Worm (Caenorhabditis elegans): ENCODE data around the gene unc-98.

unc-98 gene

DNA sequence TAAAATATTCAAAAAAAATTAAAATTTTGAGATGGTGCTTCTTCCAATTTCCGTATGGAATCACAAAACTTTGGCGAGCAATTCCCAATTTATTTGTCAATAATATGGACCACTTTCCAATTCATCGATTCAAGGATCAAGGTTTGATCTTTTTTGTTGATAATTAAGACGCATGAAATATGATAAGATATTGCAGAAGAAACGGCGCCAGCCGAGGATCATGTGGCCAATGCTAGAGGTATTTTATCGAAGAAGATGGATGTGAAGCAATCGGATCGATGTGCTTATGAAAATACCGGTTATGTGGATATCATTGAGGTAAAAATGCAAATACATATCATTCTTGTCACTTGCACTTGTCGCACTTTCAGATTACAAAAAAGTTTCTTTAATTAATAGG is 23.0 kb downstream of the unc-98 start:
- TF ChIP-seq mxl-3 (GFP tag; optimal IDR thresholded peaks at IDR 0.05) (peak; percentile 3), madf-9 (GFP tag; conservative IDR thresholded peaks at IDR 0.05) (no peak)

DNA sequence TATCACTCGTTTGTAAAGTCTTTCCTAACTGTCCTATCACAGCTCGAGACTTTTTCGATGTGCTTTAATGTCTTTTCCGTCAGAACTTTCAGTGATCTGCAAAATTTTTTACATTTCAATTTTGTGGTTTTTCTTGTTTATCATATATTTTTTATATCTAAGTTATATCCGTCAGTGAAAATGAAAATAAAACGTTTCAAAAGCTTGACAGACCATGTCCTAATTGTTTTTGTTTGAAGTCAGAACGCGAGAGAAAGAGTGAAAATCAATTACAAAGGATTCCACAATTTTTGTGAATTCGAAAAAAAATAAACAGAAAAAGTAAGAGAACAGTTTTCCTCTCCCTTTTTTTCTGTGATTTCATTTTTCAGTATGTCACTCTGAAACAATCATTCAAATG is 25.3 kb downstream of the unc-98 start, which contains the start of gene F46C8.1:
Gene F46C8.1 (plus strand): TSS at position 301 of the 400 bp plus-strand sequence.
- no peak for TF ChIP-seq egl-43 (GFP tag; IDR thresholded peaks at IDR 0.05)
- TF ChIP-seq hlh-11 (tag; optimal IDR thresholded peaks at IDR 0.05): no peak

DNA sequence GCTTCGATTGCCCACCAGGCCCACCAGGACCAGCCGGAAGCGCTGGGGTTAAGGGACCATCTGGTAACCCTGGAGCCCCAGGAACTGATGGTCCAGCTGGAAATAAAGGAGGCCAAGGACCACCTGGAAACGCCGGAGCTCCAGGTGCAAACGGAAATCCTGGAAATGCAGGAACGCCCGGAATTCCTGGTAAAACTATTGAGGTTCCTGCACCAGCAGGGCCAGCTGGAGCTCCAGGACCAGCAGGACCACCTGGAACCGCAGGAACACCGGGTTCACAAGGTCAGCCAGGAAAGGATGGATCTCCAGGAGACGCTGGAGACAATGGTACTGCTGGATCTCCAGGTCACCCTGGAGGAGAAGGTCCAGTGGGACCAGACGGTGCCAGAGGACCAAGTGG is 25.7 kb downstream of the unc-98 start:
- TF ChIP-seq snpc-1.2 (GFP tag; IDR thresholded peaks at IDR 0.05) (no peak), madf-5 (GFP tag; IDR thresholded peaks at IDR 0.05) (0 out of 4 replicates have a peak, but pooled peaks of 1 of the 2 experiments have one; percentile 22), ceh-32 (tag; optimal IDR thresholded peaks at IDR 0.05; ENCODE audit: poor library complexity) (no peak), set-16 (GFP tag; IDR thresholded peaks at IDR 0.05) (peak; percentile 89)

DNA sequence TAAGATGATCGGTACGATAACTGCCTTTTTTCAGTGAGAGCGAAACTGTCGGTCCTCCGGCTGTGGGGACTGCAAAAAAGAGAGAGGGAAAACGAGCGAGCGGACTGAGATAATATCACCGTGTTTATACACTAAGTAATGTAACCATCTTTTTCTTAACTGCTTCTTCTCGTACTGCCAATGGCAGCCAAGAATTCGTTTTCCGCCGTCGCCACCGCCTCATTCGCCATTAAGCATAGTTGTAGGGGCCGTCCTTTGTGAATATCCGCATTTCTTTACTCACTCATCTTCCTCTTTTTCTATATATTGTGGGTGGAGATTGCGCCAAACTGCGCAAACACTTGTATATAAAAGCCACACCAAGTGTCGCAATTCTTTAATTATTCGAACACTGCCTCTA is 26.9 kb downstream of the unc-98 start, which contains the start of gene col-174:
Gene col-174 (plus strand): TSS at position 301 of the 400 bp plus-strand sequence.
- TF ChIP-seq nhr-42 (GFP tag; IDR thresholded peaks at IDR 0.05) (no peak), dve-1 (tag; optimal IDR thresholded peaks at IDR 0.05; ENCODE audit: insufficient read depth) (no peak), nhr-28 (tag; optimal IDR thresholded peaks at IDR 0.05) (no peak), egl-43 (GFP tag; IDR thresholded peaks at IDR 0.05) (no peak), dpl-1 (GFP tag; optimal IDR thresholded peaks at IDR 0.05) (no peak), lir-3 (tag; optimal IDR thresholded peaks at IDR 0.05) (no peak)

DNA sequence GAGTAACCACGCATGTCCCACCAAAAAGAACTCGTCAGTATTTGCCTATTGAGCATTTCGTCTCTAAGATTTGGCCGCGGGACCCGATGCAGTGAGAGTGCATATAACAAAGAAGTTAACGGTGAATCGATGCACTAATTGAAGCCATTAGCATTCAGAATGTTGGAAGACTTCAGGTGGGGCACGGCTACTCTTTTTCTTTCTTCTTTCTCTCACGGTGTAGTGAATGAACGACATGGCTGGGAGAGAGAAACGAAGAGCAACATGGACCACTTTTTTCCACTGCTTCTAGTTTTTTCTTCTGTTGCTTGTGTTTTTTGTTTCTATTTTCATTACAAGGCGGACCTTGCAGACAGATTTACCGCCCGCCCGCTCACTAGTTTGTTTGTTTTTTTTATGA is 32.3 kb downstream of the unc-98 start:
- TF ChIP-seq unc-62 (GFP tag; optimal IDR thresholded peaks at IDR 0.05 in 1 of 2) (peak in 1 of 2 experiments; percentile 91), unc-62 (tag; optimal IDR thresholded peaks at IDR 0.05) (no peak), duxl-1 (tag; optimal IDR thresholded peaks at IDR 0.05; ENCODE audit: poor library complexity) (no peak), zip-11 (GFP tag; IDR thresholded peaks at IDR 0.05) (no peak), Y48G9A.11 (GFP tag; IDR thresholded peaks at IDR 0.05) (no peak), F37D6.2 (tag; optimal IDR thresholded peaks at IDR 0.05) (no peak), F26F4.8 (GFP tag; conservative IDR thresholded peaks at IDR 0.05) (no peak)

DNA sequence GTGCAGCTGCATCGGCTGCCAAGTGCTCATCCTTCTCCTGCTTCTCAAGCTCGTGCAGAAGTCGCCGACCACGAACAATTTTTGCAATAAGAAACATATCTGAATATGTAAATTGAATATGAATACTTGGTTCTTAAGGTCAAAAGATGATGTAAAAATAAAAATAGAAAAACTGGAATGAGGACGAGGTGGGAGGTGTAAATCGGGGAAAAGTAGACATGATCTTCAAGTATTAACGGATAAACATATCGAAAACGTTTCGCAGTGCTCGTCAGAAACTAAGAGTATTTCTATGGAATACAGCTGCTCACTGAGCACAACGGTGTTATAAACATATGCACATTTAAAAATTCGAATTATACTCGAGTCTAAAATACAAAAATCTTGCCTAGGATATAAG is 33.4 kb downstream of the unc-98 start, which contains the start of gene glb-16:
Gene glb-16 (minus strand): TSS at position 101 of the 400 bp plus-strand sequence.
- TF ChIP-seq spr-3 (GFP tag; optimal IDR thresholded peaks at IDR 0.05): no peak
- TF ChIP-seq nhr-41 (GFP tag; IDR thresholded peaks at IDR 0.05): no peak
- TF ChIP-seq lir-3 (tag; optimal IDR thresholded peaks at IDR 0.05): no peak

DNA sequence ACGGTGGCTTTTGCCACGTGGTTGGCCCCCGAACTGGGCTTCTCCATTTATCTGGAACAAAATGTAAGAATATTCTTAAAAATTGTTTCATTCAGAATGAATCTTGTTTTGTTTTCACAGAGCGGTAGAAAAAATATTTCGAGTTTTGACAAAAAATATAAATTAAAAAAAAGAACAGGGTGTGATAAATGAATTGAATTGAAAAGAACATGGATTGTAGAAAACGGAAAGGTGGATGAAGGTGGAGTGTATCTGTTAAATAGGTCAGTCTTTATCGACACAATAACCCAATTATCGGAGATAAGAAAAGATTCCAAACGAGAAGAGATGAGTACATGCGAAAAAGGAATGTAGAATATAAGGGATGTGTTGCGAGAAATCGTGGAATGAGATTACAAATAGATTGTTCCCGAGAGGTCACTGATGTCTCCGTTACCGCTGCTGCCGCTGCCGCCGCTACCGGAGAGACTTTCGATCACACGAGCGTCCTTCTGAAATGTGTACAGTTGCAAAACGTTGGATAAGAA is 35.6 kb downstream of the unc-98 start, which contains the start of gene dpy-7:
Gene dpy-7 (minus strand): TSS at position 51 of the 527 bp plus-strand sequence.
- TF ChIP-seq hlh-11 (tag; optimal IDR thresholded peaks at IDR 0.05): no peak
- TF ChIP-seq unc-62 (GFP tag; optimal IDR thresholded peaks at IDR 0.05 in 1 of 2): peak in 1 of 2 experiments; percentile 41
- no peak for TF ChIP-seq unc-62 (tag; optimal IDR thresholded peaks at IDR 0.05)

DNA sequence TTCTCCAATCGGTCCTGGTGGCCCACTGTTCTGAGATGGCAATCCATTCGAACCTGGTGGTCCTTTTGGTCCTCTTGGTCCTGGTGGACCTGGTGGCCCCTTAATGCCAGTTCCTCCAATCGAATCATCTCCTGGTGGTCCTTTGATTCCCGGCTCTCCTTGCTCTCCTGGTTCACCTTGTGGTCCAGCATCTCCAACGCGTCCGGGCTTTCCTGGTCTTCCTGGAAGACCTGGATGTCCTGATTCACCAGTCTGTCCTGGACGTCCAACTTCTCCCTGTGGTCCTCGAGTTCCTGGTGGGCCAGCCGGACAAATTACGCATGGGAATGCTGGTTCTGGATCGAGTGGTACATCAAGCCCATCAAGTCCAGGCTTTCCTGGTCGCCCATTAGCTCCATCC is 36.5 kb downstream of the unc-98 start:
- TF ChIP-seq nhr-237 (tag; optimal IDR thresholded peaks at IDR 0.05): no peak
- TF ChIP-seq hmg-1.1 (GFP tag; IDR thresholded peaks at IDR 0.05): no peak
- peak; percentile 87; the same call in 1 of the 2 replicates for TF ChIP-seq set-16 (GFP tag; IDR thresholded peaks at IDR 0.05)
- TF ChIP-seq aha-1 (tag): peak; percentile 84
- no peak for TF ChIP-seq duxl-1 (tag; optimal IDR thresholded peaks at IDR 0.05; ENCODE audit: poor library complexity)
- no peak for TF ChIP-seq mes-2 (tag; optimal IDR thresholded peaks at IDR 0.05; ENCODE audit: poor library complexity, severe bottlenecking)
- no peak for TF ChIP-seq zip-2 (tag; optimal IDR thresholded peaks at IDR 0.05)
- 0 out of 2 replicates have a peak, but pooled peaks have one; percentile 16 for TF ChIP-seq dmd-8 (GFP tag; IDR thresholded peaks at IDR 0.05)
